Worm (Caenorhabditis elegans): ENCODE measurements around the gene fkb-4.
A peak's percentile ranks its signal among the peaks of the same experiment; 100 is the strongest.

fkb-4 gene

ce11 chrV:12795927-12796326 is 9.0 kb upstream of the fkb-4 start:
- TF ChIP-seq tab-1 (GFP tag; IDR thresholded peaks at IDR 0.05) = no peak
- no peak for TF ChIP-seq cog-1 (tag; optimal IDR thresholded peaks at IDR 0.05)
- TF ChIP-seq flt-1 (GFP tag; IDR thresholded peaks at IDR 0.05) = no peak
- TF ChIP-seq T22C8.4 (GFP tag; IDR thresholded peaks at IDR 0.05) = no peak
- TF ChIP-seq klf-2 (GFP tag; conservative IDR thresholded peaks at IDR 0.05) = no peak

DNA sequence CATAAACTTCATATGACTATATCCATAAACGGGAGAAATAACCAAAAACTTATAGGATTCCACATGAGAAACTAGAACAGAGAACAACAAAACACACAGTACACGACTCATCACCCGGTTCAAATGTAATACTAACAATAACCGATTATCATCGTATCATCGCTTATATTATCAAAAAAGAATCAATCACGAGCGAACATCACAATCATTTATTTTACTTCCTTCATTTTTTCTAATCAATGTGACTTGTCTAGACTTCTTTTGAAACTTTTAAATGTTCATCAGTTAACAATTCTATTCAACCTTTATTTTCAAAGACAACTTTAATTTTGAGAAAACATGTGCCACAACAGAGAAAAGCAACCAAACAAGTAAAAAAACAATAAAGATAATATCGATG is 8.3 kb upstream of the fkb-4 start, which contains the start of gene ugt-4:
Gene ugt-4 (minus strand): TSS at position 141 of the 400 bp plus-strand sequence.
- TF ChIP-seq tab-1 (GFP tag; IDR thresholded peaks at IDR 0.05) = no peak
- no peak for TF ChIP-seq ref-1 (GFP tag; conservative IDR thresholded peaks at IDR 0.05)
- no peak for TF ChIP-seq ztf-29 (GFP tag; IDR thresholded peaks at IDR 0.05)
- no peak for TF ChIP-seq ztf-23 (GFP tag; IDR thresholded peaks at IDR 0.05)

DNA sequence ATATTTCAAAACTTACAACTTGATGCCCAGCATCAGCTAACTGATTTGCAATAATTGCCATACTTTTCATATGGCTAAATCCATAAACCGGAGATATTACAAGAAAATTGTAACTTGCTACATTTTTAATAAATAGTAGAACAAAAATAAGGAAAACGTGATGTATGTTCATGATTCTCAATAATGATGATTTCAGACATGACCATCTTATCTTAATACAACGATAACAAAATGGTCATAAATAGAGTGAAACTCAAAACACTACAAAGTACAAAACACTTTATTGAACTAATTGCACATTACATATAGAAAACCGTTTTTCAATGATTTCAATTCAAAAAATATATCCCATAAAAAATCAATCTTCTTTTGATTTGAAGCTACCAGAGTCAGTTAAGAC is 5.8 kb upstream of the fkb-4 start, which contains the start of gene ugt-5:
Gene ugt-5 (minus strand): TSS at position 214 of the 400 bp plus-strand sequence.
- no peak for TF ChIP-seq ref-1 (GFP tag; conservative IDR thresholded peaks at IDR 0.05)
- no peak for TF ChIP-seq T22C8.4 (GFP tag; IDR thresholded peaks at IDR 0.05)
- TF ChIP-seq ztf-29 (GFP tag; IDR thresholded peaks at IDR 0.05) = no peak
- TF ChIP-seq flt-1 (GFP tag; IDR thresholded peaks at IDR 0.05) = no peak
- no peak for TF ChIP-seq tab-1 (GFP tag; IDR thresholded peaks at IDR 0.05)
- TF ChIP-seq klf-2 (GFP tag; conservative IDR thresholded peaks at IDR 0.05) = no peak
- no peak for TF ChIP-seq med-1 (GFP tag; optimal IDR thresholded peaks at IDR 0.05; ENCODE audit: insufficient read depth)
- TF ChIP-seq cog-1 (tag; optimal IDR thresholded peaks at IDR 0.05) = no peak
- TF ChIP-seq ztf-23 (GFP tag; IDR thresholded peaks at IDR 0.05) = no peak

DNA sequence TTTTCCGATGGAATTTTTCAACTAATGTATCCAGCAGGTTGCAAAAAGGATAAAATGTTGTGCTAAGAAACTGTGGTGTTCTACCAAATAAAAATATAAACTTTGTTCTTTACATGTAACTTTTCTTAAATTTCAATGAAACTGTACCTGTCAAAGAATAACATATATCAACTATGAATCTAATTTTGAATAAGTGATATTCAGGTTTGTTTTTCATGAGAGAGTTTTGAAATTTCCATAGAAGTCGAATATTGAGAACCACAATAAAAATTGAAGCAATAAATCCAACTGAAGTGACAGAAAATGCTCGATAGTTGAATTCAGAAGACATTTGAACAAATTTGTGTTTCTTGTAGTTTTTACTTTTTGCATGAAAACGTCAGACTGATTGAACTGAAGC is 3.3 kb upstream of the fkb-4 start, which contains the start of gene srbc-43:
Gene srbc-43 (minus strand): TSS at position 331 of the 400 bp plus-strand sequence.
- no peak for TF ChIP-seq flt-1 (GFP tag; IDR thresholded peaks at IDR 0.05)
- TF ChIP-seq cog-1 (tag; optimal IDR thresholded peaks at IDR 0.05) = no peak

DNA sequence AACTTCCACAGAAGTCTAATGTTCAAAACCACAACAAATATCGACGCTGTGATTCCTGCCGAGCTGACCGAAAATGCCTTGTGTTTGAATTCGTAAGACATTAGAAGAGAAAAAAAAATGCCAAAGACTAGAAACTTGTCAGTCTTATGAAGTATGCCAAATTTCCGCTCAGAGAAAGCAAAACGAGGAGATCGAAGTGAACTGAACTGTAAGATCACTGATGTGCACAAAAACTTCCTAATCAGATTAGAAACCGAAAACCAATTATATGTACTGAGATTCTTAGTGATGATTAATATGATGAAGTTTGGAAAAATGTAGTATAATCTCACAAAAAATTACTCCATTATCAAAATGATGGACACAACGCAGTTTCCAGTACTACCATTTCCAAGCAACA is 1.5 kb upstream of the fkb-4 start, which contains the start of gene srbc-44:
Gene srbc-44 (minus strand): TSS at position 101 of the 400 bp plus-strand sequence.
- TF ChIP-seq flt-1 (GFP tag; IDR thresholded peaks at IDR 0.05) (no peak), tab-1 (GFP tag; IDR thresholded peaks at IDR 0.05) (no peak), ztf-29 (GFP tag; IDR thresholded peaks at IDR 0.05) (no peak), med-1 (GFP tag; optimal IDR thresholded peaks at IDR 0.05; ENCODE audit: insufficient read depth) (no peak), T22C8.4 (GFP tag; IDR thresholded peaks at IDR 0.05) (no peak), klf-2 (GFP tag; conservative IDR thresholded peaks at IDR 0.05) (no peak), ztf-23 (GFP tag; IDR thresholded peaks at IDR 0.05) (no peak), cog-1 (tag; optimal IDR thresholded peaks at IDR 0.05) (no peak), ref-1 (GFP tag; conservative IDR thresholded peaks at IDR 0.05) (no peak)

- TF ChIP-seq ztf-23 (GFP tag; IDR thresholded peaks at IDR 0.05) (no peak), med-1 (GFP tag; optimal IDR thresholded peaks at IDR 0.05; ENCODE audit: insufficient read depth) (no peak), flt-1 (GFP tag; IDR thresholded peaks at IDR 0.05) (no peak)
Measured at ce11 chrV:12786340-12786739, 586 bp downstream of the fkb-4 start.

ce11 chrV:12784861-12785260 is 2.1 kb downstream of the fkb-4 start, which contains the start of gene sre-20:
sre-20 (minus strand) TSS chrV:12784961.
- no peak for TF ChIP-seq T22C8.4 (GFP tag; IDR thresholded peaks at IDR 0.05)

DNA sequence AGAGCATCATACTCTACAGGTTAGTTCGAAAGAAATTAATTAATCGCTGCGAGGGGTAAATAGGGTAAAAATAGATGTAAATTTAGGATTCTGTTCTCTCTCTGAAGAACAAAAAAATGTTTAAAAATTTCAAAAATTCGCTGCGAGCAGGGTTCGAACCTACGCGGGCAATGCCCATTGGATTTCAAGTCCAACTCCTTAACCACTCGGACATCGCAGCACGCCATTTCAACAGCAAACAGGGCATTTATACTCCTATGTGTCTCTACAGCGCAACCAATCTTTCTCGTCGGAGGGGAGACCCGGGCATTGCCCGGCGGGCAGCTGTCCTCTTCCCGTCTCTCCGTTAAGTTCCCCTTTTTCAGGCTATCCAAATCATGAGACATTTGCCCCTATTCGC is 6.7 kb downstream of the fkb-4 start:
- TF ChIP-seq cog-1 (tag; optimal IDR thresholded peaks at IDR 0.05) = peak; percentile 58
- peak; percentile 67 for TF ChIP-seq med-1 (GFP tag; optimal IDR thresholded peaks at IDR 0.05; ENCODE audit: insufficient read depth)
- peak; percentile 97 for TF ChIP-seq flt-1 (GFP tag; IDR thresholded peaks at IDR 0.05)
- peak; percentile 98 for TF ChIP-seq klf-2 (GFP tag; conservative IDR thresholded peaks at IDR 0.05)
- peak; percentile 97 for TF ChIP-seq ztf-23 (GFP tag; IDR thresholded peaks at IDR 0.05)
- peak; percentile 93 for TF ChIP-seq T22C8.4 (GFP tag; IDR thresholded peaks at IDR 0.05)
- TF ChIP-seq tab-1 (GFP tag; IDR thresholded peaks at IDR 0.05) = peak; percentile 96
- TF ChIP-seq ztf-29 (GFP tag; IDR thresholded peaks at IDR 0.05) = peak; percentile 96
- peak; percentile 90 for TF ChIP-seq ref-1 (GFP tag; conservative IDR thresholded peaks at IDR 0.05)

DNA sequence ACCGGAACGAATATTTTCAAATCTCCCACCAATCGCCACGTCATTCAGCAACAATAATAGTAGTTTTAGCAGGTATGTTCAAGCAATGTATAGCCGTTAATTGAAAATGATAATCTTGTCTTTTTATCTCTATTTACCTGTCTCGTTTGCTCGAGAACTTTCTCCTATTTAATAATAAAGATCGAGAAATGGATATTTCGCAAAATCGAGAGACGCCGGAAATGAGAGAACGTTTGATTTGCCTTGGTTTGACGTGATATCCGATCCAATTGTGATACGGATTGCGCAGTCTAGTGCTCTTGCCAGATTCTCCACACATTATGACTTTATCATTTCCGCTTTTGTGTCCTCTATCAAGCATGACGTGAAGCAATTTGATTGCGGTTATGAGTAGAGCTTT is 13.1 kb downstream of the fkb-4 start:
- TF ChIP-seq ztf-23 (GFP tag; IDR thresholded peaks at IDR 0.05) (no peak), ref-1 (GFP tag; conservative IDR thresholded peaks at IDR 0.05) (no peak), T22C8.4 (GFP tag; IDR thresholded peaks at IDR 0.05) (no peak), med-1 (GFP tag; optimal IDR thresholded peaks at IDR 0.05; ENCODE audit: insufficient read depth) (no peak), flt-1 (GFP tag; IDR thresholded peaks at IDR 0.05) (no peak), ztf-29 (GFP tag; IDR thresholded peaks at IDR 0.05) (no peak), tab-1 (GFP tag; IDR thresholded peaks at IDR 0.05) (no peak), cog-1 (tag; optimal IDR thresholded peaks at IDR 0.05) (no peak), klf-2 (GFP tag; conservative IDR thresholded peaks at IDR 0.05) (no peak)

ce11 chrV:12773222-12773621 is 13.7 kb downstream of the fkb-4 start, which contains the start of gene ZC455.1:
ZC455.1 (plus strand) TSS chrV:12773522.
- TF ChIP-seq ztf-29 (GFP tag; IDR thresholded peaks at IDR 0.05) (no peak), klf-2 (GFP tag; conservative IDR thresholded peaks at IDR 0.05) (no peak), flt-1 (GFP tag; IDR thresholded peaks at IDR 0.05) (no peak), tab-1 (GFP tag; IDR thresholded peaks at IDR 0.05) (no peak), ztf-23 (GFP tag; IDR thresholded peaks at IDR 0.05) (no peak), T22C8.4 (GFP tag; IDR thresholded peaks at IDR 0.05) (no peak), cog-1 (tag; optimal IDR thresholded peaks at IDR 0.05) (no peak), med-1 (GFP tag; optimal IDR thresholded peaks at IDR 0.05; ENCODE audit: insufficient read depth) (no peak), ref-1 (GFP tag; conservative IDR thresholded peaks at IDR 0.05) (no peak)

ce11 chrV:12768946-12769345 is 18.0 kb downstream of the fkb-4 start, which contains the start of gene srt-43:
srt-43 (plus strand) TSS chrV:12769246.
- TF ChIP-seq klf-2 (GFP tag; conservative IDR thresholded peaks at IDR 0.05) (no peak), flt-1 (GFP tag; IDR thresholded peaks at IDR 0.05) (no peak), cog-1 (tag; optimal IDR thresholded peaks at IDR 0.05) (no peak), tab-1 (GFP tag; IDR thresholded peaks at IDR 0.05) (no peak), ref-1 (GFP tag; conservative IDR thresholded peaks at IDR 0.05) (no peak), med-1 (GFP tag; optimal IDR thresholded peaks at IDR 0.05; ENCODE audit: insufficient read depth) (no peak), T22C8.4 (GFP tag; IDR thresholded peaks at IDR 0.05) (no peak), ztf-29 (GFP tag; IDR thresholded peaks at IDR 0.05) (no peak), ztf-23 (GFP tag; IDR thresholded peaks at IDR 0.05) (no peak)

All from whole organism, midembryonic.